Worm (Caenorhabditis elegans): Measurements from ENCODE around the gene nspd-6.

DNA sequence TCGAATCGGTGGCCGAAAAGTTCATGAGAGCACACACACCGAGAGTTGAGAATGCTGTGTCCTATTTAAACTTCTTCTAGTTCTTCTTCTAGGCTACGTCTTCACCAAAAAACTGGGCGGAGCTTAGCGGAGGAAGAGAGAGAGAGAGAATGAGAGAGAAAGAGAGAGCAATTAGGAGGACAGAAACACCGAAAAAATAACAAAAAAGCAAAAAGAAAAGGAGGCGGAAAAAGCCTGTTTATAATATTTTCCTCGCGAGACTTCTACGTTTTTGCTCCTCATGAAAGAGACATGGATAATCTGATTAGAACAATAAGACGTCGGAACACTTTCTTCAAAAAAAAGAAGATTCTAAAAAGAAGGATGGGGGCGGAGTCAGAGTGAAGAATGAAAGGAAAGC, 43.5 kb downstream of the nspd-6 start, which contains the start of gene tkr-3:
- no peak for TF ChIP-seq unc-62 (GFP tag; optimal IDR thresholded peaks at IDR 0.05)
- no peak for TF ChIP-seq nhr-90 (tag; optimal IDR thresholded peaks at IDR 0.05; ENCODE audit: poor library complexity)
- no peak for TF ChIP-seq ztf-4 (tag; optimal IDR thresholded peaks at IDR 0.05)
